Fruit fly (Drosophila melanogaster) whole organism, embryonic: ENCODE results near the gene Mrp5.

ENCODE experiments used
- Atf3 ChIP-seq: fragments of 200-800 bp; sonication (Bioruptor generic); optimal IDR thresholded peaks from 3 replicates; lab custom pipeline; 2016; ENCODE audit warnings: missing biosample characterization, missing genetic modification characterization
- Atf6 ChIP-seq: fragments of 200-800 bp; sonication (Bioruptor generic); IDR thresholded peaks from 2 replicates; pipeline ENCODE4 v1.3.6; 2022; ENCODE audit warnings: missing biosample characterization, missing genetic modification characterization
- Bteb2 ChIP-seq: fragments of 200-800 bp; sonication (Bioruptor generic); optimal IDR thresholded peaks from 2 replicates; lab custom pipeline; 2016; ENCODE audit warnings: missing biosample characterization, missing genetic modification characterization
- C15 ChIP-seq: fragments of 200-800 bp; sonication (Bioruptor generic); IDR thresholded peaks from 3 replicates; pipeline ENCODE4 v1.3.6; 2022; ENCODE audit warnings: missing biosample characterization, missing genetic modification characterization
- CG1024 ChIP-seq: fragments of 200-800 bp; sonication (Bioruptor generic); IDR thresholded peaks from 2 replicates; pipeline ENCODE4 v1.3.6; 2022; ENCODE audit warnings: missing biosample characterization, missing genetic modification characterization
- CG10366 ChIP-seq: fragments of 200-800 bp; sonication (Bioruptor generic); IDR thresholded peaks from 2 replicates; pipeline ENCODE4 v1.3.6; 2022; ENCODE audit warnings: missing biosample characterization, missing genetic modification characterization
- CG14667 ChIP-seq: fragments of 200-800 bp; sonication (Bioruptor generic); IDR thresholded peaks from 2 replicates; pipeline ENCODE4 v1.3.6; 2022; ENCODE audit warnings: missing biosample characterization, missing genetic modification characterization
- CG1529 ChIP-seq: fragments of 200-800 bp; sonication (Bioruptor generic); optimal IDR thresholded peaks from 3 replicates; lab custom pipeline; 2018; ENCODE audit warnings: missing biosample characterization, missing genetic modification characterization
- CG15479 ChIP-seq: fragments of 200-800 bp; sonication (Bioruptor generic); optimal IDR thresholded peaks from 3 replicates; lab custom pipeline; 2019; ENCODE audit warnings: missing biosample characterization, mild to moderate bottlenecking, missing genetic modification characterization, moderate library complexity
- CG16863 ChIP-seq: fragments of 200-800 bp; sonication (Bioruptor generic); optimal IDR thresholded peaks from 3 replicates; lab custom pipeline; 2016; ENCODE audit warnings: missing biosample characterization, missing genetic modification characterization
- CG17361 ChIP-seq: fragments of 200-800 bp; sonication (Bioruptor generic); IDR thresholded peaks from 3 replicates; pipeline ENCODE4 v1.3.6; 2022; ENCODE audit warnings: missing biosample characterization, missing genetic modification characterization
- CG18619 ChIP-seq: fragments of 200-800 bp; sonication (Bioruptor generic); optimal IDR thresholded peaks from 3 replicates; lab custom pipeline; 2017; ENCODE audit warnings: missing biosample characterization, mild to moderate bottlenecking, missing genetic modification characterization
- CG2202 ChIP-seq: fragments of 200-800 bp; sonication (Bioruptor generic); optimal IDR thresholded peaks from 2 replicates; lab custom pipeline; 2018; ENCODE audit warnings: missing biosample characterization, mild to moderate bottlenecking, missing genetic modification characterization
- CG34422 ChIP-seq: fragments of 200-800 bp; sonication (Bioruptor generic); IDR thresholded peaks from 3 replicates; pipeline ENCODE4 v1.3.6; 2022; ENCODE audit warnings: missing biosample characterization, missing genetic modification characterization
- CG4282 ChIP-seq: fragments of 200-800 bp; sonication (Bioruptor generic); optimal IDR thresholded peaks from 2 replicates; lab custom pipeline; 2016; ENCODE audit warnings: missing biosample characterization, missing genetic modification characterization
- CG4360 ChIP-seq: fragments of 200-800 bp; sonication (Bioruptor generic); IDR thresholded peaks from 2 replicates; pipeline ENCODE4 v1.3.6; 2022; ENCODE audit warnings: missing biosample characterization, missing genetic modification characterization
- CG4707 ChIP-seq: fragments of 200-800 bp; sonication (Bioruptor generic); optimal IDR thresholded peaks from 2 replicates; lab custom pipeline; 2018; ENCODE audit warnings: missing biosample characterization, mild to moderate bottlenecking, missing genetic modification characterization, moderate library complexity
- Chrac-16 ChIP-seq: fragments of 200-800 bp; sonication (Bioruptor generic); optimal IDR thresholded peaks from 3 replicates; lab custom pipeline; 2016; ENCODE audit warnings: missing biosample characterization, missing genetic modification characterization
- CkIIα-i1 ChIP-seq: fragments of 200-800 bp; sonication (Bioruptor generic); IDR thresholded peaks from 2 replicates; pipeline ENCODE4 v1.3.6; 2022; ENCODE audit warnings: missing biosample characterization, missing genetic modification characterization
- Dfd ChIP-seq, 2 experiments: fragments of >200 bp; optimal IDR thresholded peaks; 2 replicates each; lab custom pipeline; 2017; ENCODE audit warnings: missing biosample characterization in 2 of 2, missing genetic modification characterization in 2 of 2
- Dip3 ChIP-seq: fragments of 200-800 bp; sonication (Bioruptor generic); optimal IDR thresholded peaks from 3 replicates; lab custom pipeline; 2016; ENCODE audit warnings: missing biosample characterization, missing genetic modification characterization
- Hand ChIP-seq: fragments of 200-800 bp; sonication (Bioruptor generic); optimal IDR thresholded peaks from 2 replicates; lab custom pipeline; 2017; ENCODE audit warnings: mild to moderate bottlenecking, missing biosample characterization, missing genetic modification reagents, missing genetic modification characterization
- MESR4 ChIP-seq: fragments of 200-800 bp; sonication (Bioruptor generic); optimal IDR thresholded peaks from 2 replicates; lab custom pipeline; 2018; ENCODE audit warnings: missing biosample characterization, mild to moderate bottlenecking, missing genetic modification characterization, moderate library complexity
- MTF-1 ChIP-seq: fragments of 200-800 bp; sonication (Bioruptor generic); optimal IDR thresholded peaks from 2 replicates; lab custom pipeline; 2018; ENCODE audit warnings: missing biosample characterization, mild to moderate bottlenecking, missing genetic modification characterization, borderline replicate concordance
- Meics ChIP-seq: fragments of 200-800 bp; sonication (Bioruptor generic); optimal IDR thresholded peaks from 2 replicates; lab custom pipeline; 2017; ENCODE audit warnings: missing biosample characterization, mild to moderate bottlenecking, missing genetic modification characterization
- Oaz ChIP-seq: fragments of 200-800 bp; sonication (Bioruptor generic); IDR thresholded peaks from 2 replicates; pipeline ENCODE4 v1.3.6; 2022; ENCODE audit warnings: missing biosample characterization, missing genetic modification characterization
- Sox100B ChIP-seq: fragments of 200-800 bp; sonication (Bioruptor generic); optimal IDR thresholded peaks from 3 replicates; lab custom pipeline; 2018; ENCODE audit warnings: missing biosample characterization, mild to moderate bottlenecking, missing genetic modification characterization
- Trl ChIP-seq, 3 experiments: fragments of >200 bp in 2 of 3; fragments of 200-800 bp in 1 of 3; sonication (Bioruptor generic) in 1 of 3; optimal IDR thresholded peaks; 2 replicates in 1 of 3; 3 replicates in 2 of 3; lab custom pipeline; 2016 to 2017; ENCODE audit warnings: missing biosample characterization in 1 of 3, missing genetic modification characterization in 1 of 3
- Xrp1 ChIP-seq: fragments of 200-800 bp; sonication (Bioruptor generic); IDR thresholded peaks from 2 replicates; pipeline ENCODE4 v1.3.6; 2022; ENCODE audit warnings: missing biosample characterization, missing genetic modification characterization
- ash1 ChIP-seq: fragments of 200-800 bp; sonication (Bioruptor generic); optimal IDR thresholded peaks from 2 replicates; lab custom pipeline; 2018; ENCODE audit warnings: missing biosample characterization, mild to moderate bottlenecking, missing genetic modification characterization
- bab2 ChIP-seq: fragments of 200-800 bp; sonication (Bioruptor generic); optimal IDR thresholded peaks from 2 replicates; lab custom pipeline; 2016; ENCODE audit warnings: missing biosample characterization, missing genetic modification characterization
- btn ChIP-seq: fragments of 200-800 bp; sonication (Bioruptor generic); optimal IDR thresholded peaks from 2 replicates; lab custom pipeline; 2016; ENCODE audit warnings: missing biosample characterization, missing genetic modification characterization
- cato ChIP-seq: fragments of 200-800 bp; sonication (Bioruptor generic); optimal IDR thresholded peaks from 2 replicates; lab custom pipeline; 2016; ENCODE audit warnings: missing biosample characterization, missing genetic modification characterization, borderline replicate concordance
- caup ChIP-seq: fragments of 200-800 bp; sonication (Bioruptor generic); optimal IDR thresholded peaks from 3 replicates; lab custom pipeline; 2017; ENCODE audit warnings: missing biosample characterization, mild to moderate bottlenecking, missing genetic modification characterization, moderate library complexity; ENCODE audit not compliant: severe bottlenecking
- chn ChIP-seq: fragments of 200-800 bp; sonication (Bioruptor generic); optimal IDR thresholded peaks from 2 replicates; lab custom pipeline; 2016; ENCODE audit warnings: missing biosample characterization, missing genetic modification characterization
- cwo ChIP-seq: fragments of 200-800 bp; sonication (Bioruptor generic); optimal IDR thresholded peaks from 3 replicates; lab custom pipeline; 2017; ENCODE audit warnings: missing biosample characterization, missing genetic modification characterization, mild to moderate bottlenecking, moderate library complexity, missing genetic modification reagents
- exex ChIP-seq: fragments of 200-800 bp; sonication (Bioruptor generic); optimal IDR thresholded peaks from 4 replicates; lab custom pipeline; 2018; ENCODE audit warnings: missing biosample characterization, mild to moderate bottlenecking, missing genetic modification characterization, moderate library complexity
- fd3F ChIP-seq: fragments of 200-800 bp; sonication (Bioruptor generic); optimal IDR thresholded peaks from 2 replicates; lab custom pipeline; 2018; ENCODE audit warnings: missing biosample characterization, mild to moderate bottlenecking, missing genetic modification characterization, moderate library complexity
- grn ChIP-seq: fragments of 200-800 bp; sonication (Bioruptor generic); optimal IDR thresholded peaks from 3 replicates; lab custom pipeline; 2017; ENCODE audit warnings: missing biosample characterization, missing genetic modification characterization
- gt ChIP-seq: fragments of 200-800 bp; sonication (Bioruptor generic); IDR thresholded peaks from 2 replicates; pipeline ENCODE4 v1.3.6; 2022; ENCODE audit warnings: missing biosample characterization, missing genetic modification characterization
- inv ChIP-seq: fragments of 200-800 bp; sonication (Bioruptor generic); IDR thresholded peaks from 2 replicates; pipeline ENCODE4 v1.3.6; 2022; ENCODE audit warnings: missing biosample characterization, missing genetic modification characterization; ENCODE audit not compliant: partially characterized antibody
- jigr1 ChIP-seq: fragments of 200-800 bp; sonication (Bioruptor generic); IDR thresholded peaks from 3 replicates; pipeline ENCODE4 v1.3.6; 2022; ENCODE audit warnings: missing biosample characterization, missing genetic modification characterization
- nmo ChIP-seq: fragments of 200-800 bp; sonication (Bioruptor generic); optimal IDR thresholded peaks from 2 replicates; lab custom pipeline; 2018; ENCODE audit warnings: missing biosample characterization, mild to moderate bottlenecking, missing genetic modification characterization, moderate library complexity
- ro ChIP-seq: fragments of 200-800 bp; sonication (Bioruptor generic); IDR thresholded peaks from 2 replicates; pipeline ENCODE4 v1.3.6; 2022; ENCODE audit warnings: missing biosample characterization, missing genetic modification characterization
- sim ChIP-seq: fragments of 200-800 bp; sonication (Bioruptor generic); IDR thresholded peaks from 2 replicates; pipeline ENCODE4 v1.3.6; 2022; ENCODE audit warnings: missing biosample characterization, missing genetic modification characterization
- tio ChIP-seq: fragments of 200-800 bp; sonication (Bioruptor generic); optimal IDR thresholded peaks from 2 replicates; lab custom pipeline; 2017; ENCODE audit warnings: missing biosample characterization, missing genetic modification characterization, inconsistent platforms
- tll ChIP-seq, 2 experiments: fragments of 200-800 bp in 1 of 2; fragments of >200 bp in 1 of 2; sonication (Bioruptor generic) in 1 of 2; optimal IDR thresholded peaks; 2 replicates each; lab custom pipeline; 2017 to 2019; ENCODE audit warnings: missing biosample characterization in 2 of 2, missing genetic modification characterization in 2 of 2, mild to moderate bottlenecking in 1 of 2, moderate library complexity in 1 of 2
- unpg ChIP-seq: fragments of 200-800 bp; sonication (Bioruptor generic); optimal IDR thresholded peaks from 3 replicates; lab custom pipeline; 2018; ENCODE audit warnings: missing biosample characterization, mild to moderate bottlenecking, missing genetic modification characterization, moderate library complexity
- vvl ChIP-seq: fragments of 200-800 bp; sonication (Bioruptor generic); IDR thresholded peaks from 2 replicates; pipeline ENCODE4 v1.3.6; 2022; ENCODE audit warnings: missing biosample characterization, missing genetic modification characterization
- zfh2 ChIP-seq: fragments of 200-800 bp; sonication (Bioruptor generic); optimal IDR thresholded peaks from 2 replicates; lab custom pipeline; 2016; ENCODE audit warnings: missing biosample characterization, missing genetic modification characterization

The Mrp5 gene

DNA sequence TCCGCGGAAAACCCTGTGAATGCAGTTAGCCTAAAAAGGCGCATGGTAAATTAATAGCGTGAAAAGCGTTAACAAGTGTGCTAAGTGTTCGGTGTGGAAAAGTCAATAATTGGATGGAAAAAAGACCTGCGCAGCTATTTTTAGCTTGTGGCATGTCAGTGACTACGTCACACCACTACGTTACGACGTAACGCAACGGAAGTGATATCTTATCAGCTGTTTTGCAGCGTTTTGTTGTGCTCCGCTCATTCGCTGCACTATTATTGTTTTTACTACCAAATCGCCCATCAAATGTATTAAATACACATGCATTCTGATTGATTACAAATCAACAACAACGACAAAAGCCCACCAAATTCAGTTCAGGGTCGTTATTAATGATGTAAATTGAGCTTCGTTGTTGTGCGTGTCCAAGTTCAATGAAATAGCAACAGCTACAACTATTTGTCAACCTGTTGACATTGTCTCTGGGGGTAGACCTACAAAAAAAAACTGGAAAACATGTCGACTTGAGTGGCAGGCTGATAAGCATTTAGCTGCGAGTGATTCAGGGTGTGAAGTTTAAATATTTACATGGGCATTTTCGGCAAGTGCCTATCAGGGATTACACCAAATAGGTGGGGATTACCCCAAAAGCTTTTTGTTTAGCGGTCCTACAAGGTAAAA is 27.8 kb downstream of the Mrp5 start (continued):
- TF ChIP-seq CG15479 = no peak
- peak; percentile 17 for TF ChIP-seq CG16863 (GFP tag; lab: Kevin White, UChicago)
- no peak; the same call in 1 of the 2 replicates for TF ChIP-seq CG4360 (GFP tag; lab: Robert Waterston, UW)
- TF ChIP-seq MESR4 = no peak
- no peak for TF ChIP-seq C15 (GFP tag; lab: Robert Waterston, UW)
- peak; percentile 38 for TF ChIP-seq CG1529 (GFP tag; lab: Kevin White, UChicago)
- peak; percentile 41 for TF ChIP-seq Sox100B (GFP tag; lab: Kevin White, UChicago)
- no peak for TF ChIP-seq sim
- peak; percentile 77 for TF ChIP-seq CG2202 (tag; lab: Kevin White, UChicago)
- TF ChIP-seq nmo (GFP tag; lab: Kevin White, UChicago) = no peak
- TF ChIP-seq fd3F (GFP tag; lab: Kevin White, UChicago) = peak; percentile 53
- TF ChIP-seq Dfd (GFP tag; optimal IDR thresholded peaks at IDR 0.05; lab: Kevin White, UChicago) = no peak
- peak; percentile 53 for TF ChIP-seq unpg (GFP tag; lab: Kevin White, UChicago)
- TF ChIP-seq Meics (GFP tag; lab: Kevin White, UChicago) = no peak
- peak; percentile 42 for TF ChIP-seq caup (GFP tag; lab: Kevin White, UChicago)
- no peak for TF ChIP-seq inv
- TF ChIP-seq CkIIα-i1 (GFP tag; lab: Robert Waterston, UW) = no peak
- no peak for TF ChIP-seq btn
- no peak for TF ChIP-seq jigr1 (GFP tag; lab: Robert Waterston, UW)
- TF ChIP-seq tll (GFP tag; optimal IDR thresholded peaks at IDR 0.05; lab: Kevin White, UChicago) = no peak
- peak; percentile 9 for TF ChIP-seq MTF-1
- TF ChIP-seq CG18619 (GFP tag; lab: Kevin White, UChicago) = peak; percentile 4
- no peak for TF ChIP-seq tio (GFP tag; lab: Kevin White, UChicago)
- TF ChIP-seq Trl (optimal IDR thresholded peaks at IDR 0.05; lab: Kevin White, UChicago) = no peak
- no peak for TF ChIP-seq Trl (GFP tag; optimal IDR thresholded peaks at IDR 0.05; lab: Kevin White, UChicago)
- TF ChIP-seq ash1 (GFP tag; lab: Kevin White, UChicago) = no peak
- TF ChIP-seq CG10366 (GFP tag; lab: Robert Waterston, UW) = no peak; the same call in 1 of the 2 replicates
- TF ChIP-seq zfh2 (GFP tag; lab: Kevin White, UChicago) = no peak
- no peak for TF ChIP-seq CG1024
- peak; percentile 51; the same call in 1 of the 3 replicates for TF ChIP-seq CG34422
- no peak for TF ChIP-seq Hand (GFP tag; lab: Kevin White, UChicago)
- peak; percentile 69 for TF ChIP-seq vvl
- no peak for TF ChIP-seq CG14667 (GFP tag; lab: Robert Waterston, UW)
- TF ChIP-seq CG4282 (GFP tag; lab: Kevin White, UChicago) = no peak
- TF ChIP-seq Xrp1 (GFP tag; lab: Robert Waterston, UW) = no peak; the same call in 1 of the 2 replicates
- no peak for TF ChIP-seq cato (GFP tag; lab: Kevin White, UChicago)
- TF ChIP-seq cwo = peak; percentile 18
- peak; percentile 50 for TF ChIP-seq Atf6 (GFP tag; lab: Robert Waterston, UW)
- no peak for TF ChIP-seq Oaz (GFP tag; lab: Robert Waterston, UW)
- TF ChIP-seq Bteb2 (GFP tag; lab: Kevin White, UChicago) = no peak
- TF ChIP-seq chn (GFP tag; lab: Kevin White, UChicago) = no peak
- peak; percentile 12 for TF ChIP-seq grn (GFP tag; lab: Kevin White, UChicago)
- TF ChIP-seq Atf3 (GFP tag; lab: Kevin White, UChicago) = no peak
- TF ChIP-seq ro (GFP tag; lab: Robert Waterston, UW) = no peak
- peak; percentile 23 for TF ChIP-seq exex (tag; lab: Kevin White, UChicago)
- no peak for TF ChIP-seq Chrac-16
- TF ChIP-seq gt (GFP tag; lab: Robert Waterston, UW) = no peak
- no peak; the same call in 2 of the 3 replicates for TF ChIP-seq CG17361 (GFP tag; lab: Robert Waterston, UW)
- TF ChIP-seq CG4707 (GFP tag; lab: Kevin White, UChicago) = peak; percentile 62
- TF ChIP-seq Dip3 (GFP tag; lab: Kevin White, UChicago) = no peak
- TF ChIP-seq bab2 = peak; percentile 47
